Fruit fly (Drosophila melanogaster): ENCODE results near the gene dikar.
A peak's percentile ranks its signal among the peaks of the same experiment; 100 is the strongest.

dikar gene

dm6 chr3L:6697353-6697752 lies 45.6 kb downstream of the dikar start:
- no peak for TF ChIP-seq CG11902 (GFP tag; optimal IDR thresholded peaks at IDR 0.05)
- no peak for TF ChIP-seq CG6792 (GFP tag; optimal IDR thresholded peaks at IDR 0.05)

dm6 chr3L:6694181-6694580 lies 48.8 kb downstream of the dikar start:
- TF ChIP-seq CG11294 (GFP tag; IDR thresholded peaks at IDR 0.05) = no peak
- no peak for TF ChIP-seq eg (GFP tag; IDR thresholded peaks at IDR 0.05)
- no peak for TF ChIP-seq Eip78C (GFP tag)
- TF ChIP-seq pdm3 (GFP tag; optimal IDR thresholded peaks at IDR 0.05) = no peak

DNA sequence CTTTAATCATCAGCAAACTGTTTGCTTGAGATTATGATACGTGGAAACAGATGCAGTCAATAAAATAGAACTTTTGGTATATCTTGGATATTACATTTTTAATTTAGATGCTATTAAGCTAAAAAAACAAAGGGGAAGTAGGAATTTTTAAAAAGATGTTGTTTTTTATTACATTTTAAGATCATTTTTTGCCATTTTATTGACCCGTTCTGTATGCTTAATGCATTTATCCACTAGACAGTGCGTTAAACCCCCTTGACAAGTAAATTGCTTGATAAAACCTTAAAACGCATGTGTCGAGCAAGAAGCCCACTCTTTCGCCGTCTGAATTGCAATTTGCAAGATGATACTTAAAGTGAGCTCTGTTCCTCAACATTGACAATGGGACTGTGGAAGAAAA lies 49.8 kb downstream of the dikar start:
- no peak for TF ChIP-seq CG9139 (GFP tag; optimal IDR thresholded peaks at IDR 0.05)
- TF ChIP-seq svp (GFP tag) = no peak
- no peak for TF ChIP-seq fkh (GFP tag; optimal IDR thresholded peaks at IDR 0.05)
- TF ChIP-seq achi (GFP tag; optimal IDR thresholded peaks at IDR 0.05) = peak; percentile 6
- TF ChIP-seq CG3919 (GFP tag; optimal IDR thresholded peaks at IDR 0.05) = no peak
- TF ChIP-seq CG8119 (GFP tag; IDR thresholded peaks at IDR 0.05) = no peak
- TF ChIP-seq pdm3 (GFP tag; optimal IDR thresholded peaks at IDR 0.05) = no peak
- peak; percentile 29 for TF ChIP-seq OdsH (GFP tag; optimal IDR thresholded peaks at IDR 0.05)
- TF ChIP-seq CG8632 (GFP tag; optimal IDR thresholded peaks at IDR 0.05) = no peak
- no peak for TF ChIP-seq dac (GFP tag; optimal IDR thresholded peaks at IDR 0.05)
- no peak for TF ChIP-seq spab (GFP tag; optimal IDR thresholded peaks at IDR 0.05)
- TF ChIP-seq Eip93F (GFP tag; optimal IDR thresholded peaks at IDR 0.05) = no peak
- TF ChIP-seq eg (GFP tag; IDR thresholded peaks at IDR 0.05) = 0 out of 3 replicates have a peak, but pooled peaks have one; percentile 58
- TF ChIP-seq Hr38 (GFP tag; optimal IDR thresholded peaks at IDR 0.05) = no peak
- TF ChIP-seq Ets96B (tag; optimal IDR thresholded peaks at IDR 0.05) = no peak
- TF ChIP-seq Hr39 (GFP tag; optimal IDR thresholded peaks at IDR 0.05) = no peak
- TF ChIP-seq Smox (GFP tag; optimal IDR thresholded peaks at IDR 0.05) = no peak
- TF ChIP-seq vri (GFP tag; optimal IDR thresholded peaks at IDR 0.05) = no peak
- TF ChIP-seq salr (GFP tag; optimal IDR thresholded peaks at IDR 0.05) = peak in 1 of 2 experiments; percentile 34
- no peak for TF ChIP-seq CG10669 (GFP tag; optimal IDR thresholded peaks at IDR 0.05)
- peak; percentile 41 for TF ChIP-seq CG32006 (GFP tag; optimal IDR thresholded peaks at IDR 0.05)
- TF ChIP-seq Met (GFP tag; optimal IDR thresholded peaks at IDR 0.05) = no peak
- TF ChIP-seq CG34406 (GFP tag; optimal IDR thresholded peaks at IDR 0.05) = no peak
- no peak for TF ChIP-seq CG8319 (GFP tag; optimal IDR thresholded peaks at IDR 0.05)
- no peak for TF ChIP-seq CG11902 (GFP tag; optimal IDR thresholded peaks at IDR 0.05)
- TF ChIP-seq CG6792 (GFP tag; optimal IDR thresholded peaks at IDR 0.05) = no peak
- no peak for TF ChIP-seq cyc (GFP tag; optimal IDR thresholded peaks at IDR 0.05)
- peak; percentile 2 for TF ChIP-seq net (GFP tag; optimal IDR thresholded peaks at IDR 0.05)
- TF ChIP-seq acj6 (GFP tag; optimal IDR thresholded peaks at IDR 0.05) = no peak
- TF ChIP-seq esn (GFP tag; optimal IDR thresholded peaks at IDR 0.05) = no peak
- TF ChIP-seq CG11762 (GFP tag; optimal IDR thresholded peaks at IDR 0.05; ENCODE audit: insufficient read depth) = no peak
- peak; percentile 9 for TF ChIP-seq Hr4 (GFP tag; optimal IDR thresholded peaks at IDR 0.05)
- no peak for TF ChIP-seq Sox14 (GFP tag; optimal IDR thresholded peaks at IDR 0.05)
- TF ChIP-seq CG6808 (GFP tag; optimal IDR thresholded peaks at IDR 0.05) = no peak
- TF ChIP-seq CG4318 (GFP tag; optimal IDR thresholded peaks at IDR 0.05) = no peak
- peak; percentile 15 for TF ChIP-seq Lpt (GFP tag; optimal IDR thresholded peaks at IDR 0.05)
- TF ChIP-seq ss (GFP tag; optimal IDR thresholded peaks at IDR 0.05) = no peak
- TF ChIP-seq CG6163 (GFP tag; IDR thresholded peaks at IDR 0.05) = 0 out of 3 replicates have a peak, but pooled peaks have one; percentile 28
- TF ChIP-seq CG6854 (GFP tag; optimal IDR thresholded peaks at IDR 0.05) = no peak
- TF ChIP-seq CG15336 (GFP tag; IDR thresholded peaks at IDR 0.05) = peak; percentile 48
- TF ChIP-seq Gug (GFP tag; IDR thresholded peaks at IDR 0.05) = 0 out of 2 replicates have a peak, but pooled peaks have one; percentile 23
- TF ChIP-seq Eip75B (GFP tag; optimal IDR thresholded peaks at IDR 0.05) = no peak
- no peak for TF ChIP-seq Ets21C (GFP tag; optimal IDR thresholded peaks at IDR 0.05)
- TF ChIP-seq Sox102F (GFP tag; optimal IDR thresholded peaks at IDR 0.05) = no peak
- no peak for TF ChIP-seq lz (GFP tag; optimal IDR thresholded peaks at IDR 0.05)
- no peak for TF ChIP-seq Sox15 (GFP tag; optimal IDR thresholded peaks at IDR 0.05)
- TF ChIP-seq topi (GFP tag; optimal IDR thresholded peaks at IDR 0.05) = no peak
